Fruit fly (Drosophila melanogaster): ENCODE results near the gene Top1.

The Top1 gene

DNA sequence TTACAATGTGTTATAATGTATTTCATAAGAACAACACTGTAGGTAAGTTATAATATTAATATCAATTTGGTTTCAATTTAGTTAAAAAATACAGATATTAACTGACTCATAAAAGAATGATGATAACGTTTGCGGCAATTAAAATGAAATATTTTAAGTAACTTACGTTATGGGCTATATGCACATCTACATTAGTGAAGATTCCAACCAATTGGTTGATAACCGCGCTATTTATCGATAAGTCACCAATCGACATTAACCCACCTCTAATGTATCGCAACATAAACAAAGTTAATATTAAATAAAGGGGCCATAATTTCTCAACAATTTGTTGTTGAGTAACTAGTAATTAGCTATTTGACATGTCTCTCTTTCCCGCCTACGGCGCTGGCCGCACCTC is 26.5 kb upstream of the Top1 start, which contains the start of gene CG5877 (continued):
- TF ChIP-seq MESR4 (GFP tag; optimal IDR thresholded peaks at IDR 0.05) (peak; percentile 43), chinmo (GFP tag; IDR thresholded peaks at IDR 0.05; ENCODE audit: partially characterized antibody) (no peak), ssp (GFP tag; IDR thresholded peaks at IDR 0.05) (no peak), Deaf1 (tag; optimal IDR thresholded peaks at IDR 0.05) (peak; percentile 31), Hr39 (optimal IDR thresholded peaks at IDR 0.05) (no peak), CG14441 (GFP tag; IDR thresholded peaks at IDR 0.05) (no peak), CG17612 (GFP tag; IDR thresholded peaks at IDR 0.05) (no peak), GATAe (GFP tag; conservative IDR thresholded peaks at IDR 0.05) (no peak), Scr (GFP tag; IDR thresholded peaks at IDR 0.05; ENCODE audit: partially characterized antibody) (peak; percentile 42), CG8290 (GFP tag; optimal IDR thresholded peaks at IDR 0.05) (no peak), CG8290 (tag; optimal IDR thresholded peaks at IDR 0.05) (peak in 1 of 2 experiments; percentile 16), Xbp1 (GFP tag; optimal IDR thresholded peaks at IDR 0.05) (no peak), CG12391 (tag; optimal IDR thresholded peaks at IDR 0.05) (peak; percentile 13), CG3838 (GFP tag; optimal IDR thresholded peaks at IDR 0.05) (no peak), Pdp1 (GFP tag; optimal IDR thresholded peaks at IDR 0.05) (peak in 1 of 2 experiments; percentile 29), CG10267 (tag; optimal IDR thresholded peaks at IDR 0.05) (peak; percentile 8), CG18764 (GFP tag; optimal IDR thresholded peaks at IDR 0.05) (no peak), MTF-1 (GFP tag; optimal IDR thresholded peaks at IDR 0.05; ENCODE audit: borderline replicate concordance) (no peak), gfzf (GFP tag; optimal IDR thresholded peaks at IDR 0.05) (peak; percentile 37), tap (tag; optimal IDR thresholded peaks at IDR 0.05) (no peak), CG31388 (GFP tag; optimal IDR thresholded peaks at IDR 0.05) (no peak), CG12659 (GFP tag; optimal IDR thresholded peaks at IDR 0.05) (peak; percentile 40), emc (GFP tag; optimal IDR thresholded peaks at IDR 0.05) (no peak), Sry-δ (GFP tag; optimal IDR thresholded peaks at IDR 0.05) (peak; percentile 83), CG31224 (GFP tag; IDR thresholded peaks at IDR 0.05) (no peak), Dll (GFP tag; IDR thresholded peaks at IDR 0.05; ENCODE audit: partially characterized antibody) (0 out of 4 replicates have a peak, but pooled peaks have one; percentile 32), CG17829 (tag; optimal IDR thresholded peaks at IDR 0.05) (no peak), CG4820 (GFP tag; optimal IDR thresholded peaks at IDR 0.05) (no peak), zen2 (GFP tag; IDR thresholded peaks at IDR 0.05; ENCODE audit: partially characterized antibody) (no peak), abd-A (tag; optimal IDR thresholded peaks at IDR 0.05) (peak; percentile 76), HLH4C (GFP tag; IDR thresholded peaks at IDR 0.05; ENCODE audit: partially characterized antibody) (peak; percentile 17; the same call in 2 of the 3 replicates), phol (tag; optimal IDR thresholded peaks at IDR 0.05) (peak; percentile 7), Fer3 (tag; optimal IDR thresholded peaks at IDR 0.05) (no peak), Spps (tag; optimal IDR thresholded peaks at IDR 0.05) (no peak), CG9437 (GFP tag; optimal IDR thresholded peaks at IDR 0.05) (peak; percentile 96), TFAM (GFP tag; optimal IDR thresholded peaks at IDR 0.05) (no peak), Opbp (GFP tag; IDR thresholded peaks at IDR 0.05; ENCODE audit: partially characterized antibody) (0 out of 3 replicates have a peak, but pooled peaks have one; percentile 24), ac (GFP tag; optimal IDR thresholded peaks at IDR 0.05) (no peak), Abd-B (GFP tag; optimal IDR thresholded peaks at IDR 0.05) (peak; percentile 40), sr (GFP tag; IDR thresholded peaks at IDR 0.05) (no peak), pita (GFP tag; optimal IDR thresholded peaks at IDR 0.05) (peak; percentile 52), slbo (GFP tag; IDR thresholded peaks at IDR 0.05) (no peak), NK7.1 (GFP tag; optimal IDR thresholded peaks at IDR 0.05) (no peak), so (GFP tag; IDR thresholded peaks at IDR 0.05) (no peak), CG11504 (tag; optimal IDR thresholded peaks at IDR 0.05) (peak; percentile 25), Trl (optimal IDR thresholded peaks at IDR 0.05) (no peak), Trl (GFP tag; optimal IDR thresholded peaks at IDR 0.05) (no peak), CTCF (GFP tag; optimal IDR thresholded peaks at IDR 0.05) (peak; percentile 65), CG10979 (tag; optimal IDR thresholded peaks at IDR 0.05) (no peak), fd64A (GFP tag; optimal IDR thresholded peaks at IDR 0.05) (no peak), dm (GFP tag; optimal IDR thresholded peaks at IDR 0.05) (no peak), br (optimal IDR thresholded peaks at IDR 0.05) (no peak)
